Fruit fly (Drosophila melanogaster): ENCODE results near the gene skd.

skd gene

DNA sequence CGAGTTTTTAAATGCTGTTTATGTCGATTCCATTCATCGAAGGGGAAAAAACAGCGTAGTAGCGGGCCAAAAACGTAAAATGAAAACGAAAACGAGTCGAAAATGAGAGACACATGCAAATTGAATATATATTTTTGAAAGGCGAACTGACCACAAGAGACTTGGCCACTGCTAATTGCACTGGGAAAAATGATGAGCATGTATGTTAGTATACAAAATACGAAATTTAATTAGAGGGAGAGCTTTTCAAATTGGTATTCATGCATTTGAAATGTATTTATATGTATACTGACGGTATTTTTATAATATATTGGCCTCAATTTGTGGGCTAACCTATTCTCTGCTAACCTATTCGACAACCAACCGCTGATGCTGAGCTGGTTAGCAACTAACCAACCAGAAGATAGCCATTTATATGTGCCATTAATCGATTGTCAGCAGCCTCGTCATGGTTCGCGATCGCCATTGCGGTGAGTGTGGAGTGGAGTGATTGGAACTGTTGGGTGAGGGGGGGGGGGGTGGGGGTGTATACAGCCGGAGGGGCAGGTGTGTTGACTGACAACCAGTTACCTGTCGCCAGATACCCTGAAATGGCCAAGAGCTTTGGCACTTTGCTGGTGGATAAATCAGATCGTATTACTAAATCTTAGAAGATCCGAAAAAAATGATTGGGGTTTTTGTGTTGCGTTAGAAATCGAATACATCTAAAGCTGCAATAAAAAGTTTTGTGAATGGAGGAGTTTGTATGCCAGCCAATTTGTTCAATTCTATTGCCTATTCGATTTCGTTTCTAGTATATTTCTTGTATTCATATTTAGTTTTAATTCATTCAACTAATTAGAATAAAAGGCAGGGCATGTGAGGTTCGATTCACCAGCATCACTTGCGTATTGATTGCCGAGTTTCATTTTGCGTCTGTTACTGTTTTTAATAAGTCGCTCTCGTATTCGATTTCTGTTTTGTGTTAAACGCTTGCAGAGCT is 15.0 kb upstream of the skd start (continued):
- TF ChIP-seq zen (tag; optimal IDR thresholded peaks at IDR 0.05) (no peak), H2.0 (GFP tag; IDR thresholded peaks at IDR 0.05) (no peak), luna (GFP tag; optimal IDR thresholded peaks at IDR 0.05) (no peak), salm (tag; optimal IDR thresholded peaks at IDR 0.05) (no peak), CG5953 (GFP tag; IDR thresholded peaks at IDR 0.05) (no peak), bsh (GFP tag; optimal IDR thresholded peaks at IDR 0.05) (no peak), CG9797 (GFP tag; optimal IDR thresholded peaks at IDR 0.05) (no peak), CG7357 (GFP tag; IDR thresholded peaks at IDR 0.05) (peak; percentile 51; the same call in 1 of the 3 replicates), CG1233 (GFP tag; optimal IDR thresholded peaks at IDR 0.05) (no peak), Hr39 (optimal IDR thresholded peaks at IDR 0.05) (no peak), Sin3A (optimal IDR thresholded peaks at IDR 0.05) (no peak), Antp (GFP tag; optimal IDR thresholded peaks at IDR 0.05) (no peak), Sox102F (GFP tag; optimal IDR thresholded peaks at IDR 0.05) (peak; percentile 21), amos (GFP tag; IDR thresholded peaks at IDR 0.05; ENCODE audit: partially characterized antibody) (no peak), CG12744 (GFP tag; optimal IDR thresholded peaks at IDR 0.05) (no peak), CG4617 (GFP tag; optimal IDR thresholded peaks at IDR 0.05; ENCODE audit: borderline replicate concordance) (no peak), sim (GFP tag; IDR thresholded peaks at IDR 0.05) (no peak), CG13775 (GFP tag; optimal IDR thresholded peaks at IDR 0.05) (no peak), ttk (GFP tag; IDR thresholded peaks at IDR 0.05) (no peak), da (GFP tag; optimal IDR thresholded peaks at IDR 0.05) (no peak), CG7928 (GFP tag; optimal IDR thresholded peaks at IDR 0.05) (no peak), CG11723 (GFP tag; optimal IDR thresholded peaks at IDR 0.05) (no peak), CG10366 (GFP tag; IDR thresholded peaks at IDR 0.05) (no peak), fd3F (GFP tag; optimal IDR thresholded peaks at IDR 0.05) (peak; percentile 15), CG10147 (GFP tag; optimal IDR thresholded peaks at IDR 0.05) (peak; percentile 41), dm (GFP tag; optimal IDR thresholded peaks at IDR 0.05) (no peak), Taf1 (GFP tag; IDR thresholded peaks at IDR 0.05) (0 out of 2 replicates have a peak, but pooled peaks have one; percentile 20), wdn (GFP tag; IDR thresholded peaks at IDR 0.05) (no peak), Nf-YB (GFP tag; optimal IDR thresholded peaks at IDR 0.05) (peak; percentile 47), H15 (GFP tag; IDR thresholded peaks at IDR 0.05) (peak; percentile 18; the same call in 1 of the 3 replicates), fd102C (GFP tag; optimal IDR thresholded peaks at IDR 0.05) (no peak), dimm (GFP tag; IDR thresholded peaks at IDR 0.05) (no peak), Fer2 (tag; optimal IDR thresholded peaks at IDR 0.05) (no peak), CG10654 (GFP tag; optimal IDR thresholded peaks at IDR 0.05) (no peak), so (GFP tag; IDR thresholded peaks at IDR 0.05) (peak; percentile 39; the same call in 2 of the 3 replicates), sima (GFP tag; optimal IDR thresholded peaks at IDR 0.05) (no peak), PHDP (tag; optimal IDR thresholded peaks at IDR 0.05) (peak; percentile 19), CG13624 (GFP tag; optimal IDR thresholded peaks at IDR 0.05) (no peak), CG6854 (GFP tag; optimal IDR thresholded peaks at IDR 0.05) (no peak), BtbVII (GFP tag; optimal IDR thresholded peaks at IDR 0.05) (no peak), cg (GFP tag; optimal IDR thresholded peaks at IDR 0.05) (no peak), peb (GFP tag; IDR thresholded peaks at IDR 0.05) (no peak), esg (GFP tag; conservative IDR thresholded peaks at IDR 0.05) (0 out of 2 replicates have a peak, but pooled peaks have one; percentile 13), vfl (GFP tag; optimal IDR thresholded peaks at IDR 0.05) (no peak), lmd (GFP tag; IDR thresholded peaks at IDR 0.05) (peak; percentile 53; the same call in 1 of the 2 replicates), stwl (tag; optimal IDR thresholded peaks at IDR 0.05) (no peak), bbx (GFP tag; IDR thresholded peaks at IDR 0.05; ENCODE audit: partially characterized antibody) (no peak), CG8478 (optimal IDR thresholded peaks at IDR 0.05) (no peak), CG7839 (tag; optimal IDR thresholded peaks at IDR 0.05) (peak; percentile 19), CG10565 (GFP tag; optimal IDR thresholded peaks at IDR 0.05) (no peak)
